Worm (Caenorhabditis elegans) whole organism, L4 larva: ENCODE measurements around the gene srpa-68.

Experiments
- F26F4.8 ChIP-seq: fragments of 200-800 bp; sonication (Bioruptor generic); conservative IDR thresholded peaks from 2 replicates; pipeline ENCODE4 v1.3.6; 2022; ENCODE audit warnings: missing genetic modification characterization, missing compliant biosample characterization
- F37D6.2 ChIP-seq: sonication (generic microtip); optimal IDR thresholded peaks from 2 replicates; lab custom pipeline; 2016; ENCODE audit warnings: mild to moderate bottlenecking, missing genetic modification characterization, missing compliant biosample characterization
- F49E8.2 ChIP-seq: sonication (generic microtip); optimal IDR thresholded peaks from 2 replicates; lab custom pipeline; 2016; ENCODE audit warnings: missing compliant biosample characterization, mild to moderate bottlenecking, missing genetic modification characterization, borderline replicate concordance
- Y105C5A.15 ChIP-seq: fragments of 200-800 bp; sonication (Bioruptor generic); IDR thresholded peaks from 2 replicates; pipeline ENCODE4 v1.3.6; 2022; ENCODE audit warnings: missing genetic modification characterization, missing compliant biosample characterization
- aly-2 ChIP-seq: sonication (generic microtip); optimal IDR thresholded peaks from 2 replicates; lab custom pipeline; 2018; ENCODE audit warnings: missing biosample characterization, missing genetic modification characterization
- arid-1 ChIP-seq: fragments of 200-800 bp; sonication (Bioruptor generic); conservative IDR thresholded peaks from 2 replicates; pipeline ENCODE4 v1.3.6; 2022; ENCODE audit warnings: missing genetic modification reagents, missing genetic modification characterization, missing compliant biosample characterization
- ceh-20 ChIP-seq: fragments of 200-800 bp; sonication (Bioruptor generic); IDR thresholded peaks from 2 replicates; pipeline ENCODE4 v1.3.6; 2022; ENCODE audit warnings: missing genetic modification reagents, missing genetic modification characterization, missing compliant biosample characterization
- ceh-28 ChIP-seq: fragments of 150-350 bp; optimal IDR thresholded peaks from 2 replicates; lab custom pipeline; 2014; ENCODE audit warnings: missing biosample characterization, missing genetic modification reagents, missing genetic modification characterization
- ceh-44 ChIP-seq: fragments of 200-800 bp; sonication (Bioruptor generic); IDR thresholded peaks from 2 replicates; pipeline ENCODE4 v1.3.6; 2022; ENCODE audit warnings: missing genetic modification reagents, missing genetic modification characterization, missing compliant biosample characterization
- ceh-62 ChIP-seq: sonication (generic microtip); optimal IDR thresholded peaks from 2 replicates; lab custom pipeline; 2017; ENCODE audit warnings: missing biosample characterization, missing genetic modification characterization
- ctbp-1 ChIP-seq: fragments of 200-800 bp; sonication (Bioruptor generic); IDR thresholded peaks from 2 replicates; pipeline ENCODE4 v1.3.6; 2022; ENCODE audit warnings: missing genetic modification reagents, missing genetic modification characterization, missing compliant biosample characterization
- daf-12 ChIP-seq: fragments of 150-350 bp; optimal IDR thresholded peaks from 2 replicates; lab custom pipeline; 2014; ENCODE audit warnings: missing biosample characterization, missing genetic modification reagents, missing genetic modification characterization
- daf-19 ChIP-seq: fragments of 200-800 bp; sonication (Bioruptor generic); conservative IDR thresholded peaks from 2 replicates; pipeline ENCODE4 v1.3.6; 2022; ENCODE audit warnings: missing genetic modification characterization, missing compliant biosample characterization
- daf-8 ChIP-seq: fragments of 200-800 bp; sonication (Bioruptor generic); IDR thresholded peaks from 2 replicates; pipeline ENCODE4 v1.3.6; 2022; ENCODE audit warnings: missing genetic modification characterization, missing compliant biosample characterization
- dmd-6 ChIP-seq: fragments of 200-800 bp; sonication (Bioruptor generic); IDR thresholded peaks from 2 replicates; pipeline ENCODE4 v1.3.6; 2022; ENCODE audit warnings: missing genetic modification reagents, missing genetic modification characterization, missing compliant biosample characterization
- dmd-8 ChIP-seq: fragments of 200-800 bp; sonication (Bioruptor generic); IDR thresholded peaks from 2 replicates; pipeline ENCODE4 v1.3.6; 2022; ENCODE audit warnings: missing genetic modification characterization, missing compliant biosample characterization
- dmd-9 ChIP-seq: fragments of 200-800 bp; sonication (Bioruptor generic); IDR thresholded peaks from 2 replicates; pipeline ENCODE4 v1.3.6; 2022; ENCODE audit warnings: missing genetic modification reagents, missing genetic modification characterization, missing compliant biosample characterization
- dpl-1 ChIP-seq: fragments of 150-350 bp; optimal IDR thresholded peaks from 2 replicates; lab custom pipeline; 2014; ENCODE audit warnings: missing biosample characterization, missing genetic modification reagents, missing genetic modification characterization
- dve-1 ChIP-seq: sonication (generic microtip); optimal IDR thresholded peaks from 2 replicates; lab custom pipeline; 2017; ENCODE audit warnings: antibody characterized with exemption, mild to moderate bottlenecking, missing genetic modification characterization, missing compliant biosample characterization; ENCODE audit not compliant: insufficient read depth
- fos-1 ChIP-seq: fragments of 150-350 bp; optimal IDR thresholded peaks from 2 replicates; lab custom pipeline; 2014; ENCODE audit warnings: missing biosample characterization, missing genetic modification characterization
- gei-8 ChIP-seq: fragments of 200-800 bp; sonication (Bioruptor generic); optimal IDR thresholded peaks from 2 replicates; lab custom pipeline; 2018; ENCODE audit warnings: mild to moderate bottlenecking, missing genetic modification characterization, missing compliant biosample characterization
- hlh-11 ChIP-seq: fragments of 200-800 bp; sonication (Bioruptor generic); optimal IDR thresholded peaks from 2 replicates; lab custom pipeline; 2018; ENCODE audit warnings: mild to moderate bottlenecking, missing genetic modification characterization, missing compliant biosample characterization
- hlh-30 ChIP-seq: sonication (generic microtip); optimal IDR thresholded peaks from 2 replicates; lab custom pipeline; 2017; ENCODE audit warnings: antibody characterized with exemption, mild to moderate bottlenecking, missing genetic modification characterization, missing compliant biosample characterization; ENCODE audit not compliant: insufficient read depth
- hmg-1.1 ChIP-seq: fragments of 200-800 bp; sonication (Bioruptor generic); IDR thresholded peaks from 2 replicates; pipeline ENCODE4 v1.3.6; 2022; ENCODE audit warnings: missing genetic modification reagents, missing genetic modification characterization, missing compliant biosample characterization
- jun-1 ChIP-seq: fragments of 150-350 bp; optimal IDR thresholded peaks from 2 replicates; lab custom pipeline; 2014; ENCODE audit warnings: missing biosample characterization, missing genetic modification reagents, missing genetic modification characterization
- lin-1 ChIP-seq: fragments of 200-800 bp; sonication (Bioruptor generic); IDR thresholded peaks from 2 replicates; pipeline ENCODE4 v1.3.6; 2022; ENCODE audit warnings: missing genetic modification reagents, missing genetic modification characterization, missing compliant biosample characterization
- lin-13 ChIP-seq: fragments of 150-350 bp; optimal IDR thresholded peaks from 2 replicates; lab custom pipeline; 2014; ENCODE audit warnings: missing biosample characterization, missing genetic modification reagents, missing genetic modification characterization
- lin-38 ChIP-seq: fragments of 200-800 bp; sonication (Bioruptor generic); IDR thresholded peaks from 2 replicates; pipeline ENCODE4 v1.3.6; 2022; ENCODE audit warnings: missing genetic modification reagents, missing genetic modification characterization, missing compliant biosample characterization
- lin-39 ChIP-seq: fragments of 150-350 bp; optimal IDR thresholded peaks from 2 replicates; lab custom pipeline; 2014; ENCODE audit warnings: missing biosample characterization, missing genetic modification reagents, missing genetic modification characterization
- madf-9 ChIP-seq: fragments of 200-800 bp; sonication (Bioruptor generic); conservative IDR thresholded peaks from 2 replicates; pipeline ENCODE4 v1.3.6; 2022; ENCODE audit warnings: missing genetic modification reagents, missing genetic modification characterization, missing compliant biosample characterization
- mdt-29 ChIP-seq: fragments of 200-800 bp; sonication (Bioruptor generic); IDR thresholded peaks from 2 replicates; pipeline ENCODE4 v1.3.6; 2022; ENCODE audit warnings: missing genetic modification reagents, missing genetic modification characterization, missing compliant biosample characterization
- mep-1 ChIP-seq: fragments of 150-350 bp; sonication (generic microtip); optimal IDR thresholded peaks from 3 replicates; lab custom pipeline; 2014; ENCODE audit warnings: missing biosample characterization, missing genetic modification characterization
- mes-2 ChIP-seq: sonication (generic microtip); optimal IDR thresholded peaks from 2 replicates; lab custom pipeline; 2016; ENCODE audit warnings: missing genotype, mild to moderate bottlenecking, missing genetic modification characterization, missing compliant biosample characterization; ENCODE audit not compliant: poor library complexity, severe bottlenecking
- nhr-11 ChIP-seq: fragments of 150-350 bp; optimal IDR thresholded peaks from 2 replicates; lab custom pipeline; 2014; ENCODE audit warnings: missing biosample characterization, missing genetic modification characterization
- nhr-111 ChIP-seq: fragments of 200-800 bp; sonication (Bioruptor generic); optimal IDR thresholded peaks from 2 replicates; lab custom pipeline; 2018; ENCODE audit warnings: mild to moderate bottlenecking, missing genetic modification characterization, missing compliant biosample characterization
- nhr-25 ChIP-seq: sonication (generic microtip); optimal IDR thresholded peaks from 2 replicates; lab custom pipeline; 2017; ENCODE audit warnings: missing genetic modification characterization, mild to moderate bottlenecking, missing compliant biosample characterization, antibody characterized with exemption, moderate library complexity, borderline replicate concordance; ENCODE audit not compliant: insufficient read depth
- nhr-42 ChIP-seq: fragments of 200-800 bp; sonication (Bioruptor generic); IDR thresholded peaks from 2 replicates; pipeline ENCODE4 v1.3.6; 2022; ENCODE audit warnings: missing genetic modification characterization, missing compliant biosample characterization
- nhr-48 ChIP-seq: sonication (generic microtip); optimal IDR thresholded peaks from 2 replicates; lab custom pipeline; 2016; ENCODE audit warnings: mild to moderate bottlenecking, missing genetic modification characterization, missing compliant biosample characterization
- nhr-77 ChIP-seq: fragments of 150-350 bp; optimal IDR thresholded peaks from 2 replicates; lab custom pipeline; 2014; ENCODE audit warnings: missing biosample characterization, missing genetic modification characterization
- pha-4 ChIP-seq, 2 experiments: fragments of 150-350 bp in 1 of 2; fragments of 200-800 bp in 1 of 2; sonication (Bioruptor generic) in 1 of 2; IDR thresholded peaks in 1 of 2; optimal IDR thresholded peaks in 1 of 2; 2 replicates each; pipeline versions ENCODE4 v1.3.6 to Lab custom; 2014 to 2022; ENCODE audit warnings: missing genetic modification characterization in 2 of 2, missing genetic modification reagents in 2 of 2, missing biosample characterization in 1 of 2, missing compliant biosample characterization in 1 of 2
- pqm-1 ChIP-seq: sonication (generic microtip); optimal IDR thresholded peaks from 2 replicates; lab custom pipeline; 2017; ENCODE audit warnings: missing biosample characterization, missing genetic modification characterization
- rbr-2 ChIP-seq: sonication (generic microtip); optimal IDR thresholded peaks from 2 replicates; lab custom pipeline; 2016; ENCODE audit warnings: missing genotype, missing genetic modification characterization, missing compliant biosample characterization
- sdz-12 ChIP-seq: fragments of 200-800 bp; sonication (Bioruptor generic); optimal IDR thresholded peaks from 2 replicates; lab custom pipeline; 2018; ENCODE audit warnings: mild to moderate bottlenecking, missing genetic modification characterization, missing compliant biosample characterization
- set-16 ChIP-seq: fragments of 200-800 bp; sonication (Bioruptor generic); IDR thresholded peaks from 2 replicates; pipeline ENCODE4 v1.3.6; 2022; ENCODE audit warnings: missing genetic modification reagents, missing genetic modification characterization, missing compliant biosample characterization
- skn-1 ChIP-seq: fragments of 150-350 bp; optimal IDR thresholded peaks from 2 replicates; lab custom pipeline; 2014; ENCODE audit warnings: missing biosample characterization, missing genetic modification characterization
- snpc-4 ChIP-seq: fragments of 150-350 bp; optimal IDR thresholded peaks from 2 replicates; lab custom pipeline; 2014; ENCODE audit warnings: missing biosample characterization, missing genetic modification characterization
- unc-130 ChIP-seq: sonication (generic microtip); optimal IDR thresholded peaks from 2 replicates; lab custom pipeline; 2016; ENCODE audit warnings: missing genetic modification reagents, missing genetic modification characterization, missing compliant biosample characterization
- unc-39 ChIP-seq: sonication (generic microtip); optimal IDR thresholded peaks from 2 replicates; lab custom pipeline; 2017; ENCODE audit warnings: missing biosample characterization, missing genetic modification characterization
- vab-7 ChIP-seq: fragments of 200-800 bp; sonication (Bioruptor generic); IDR thresholded peaks from 2 replicates; pipeline ENCODE4 v1.3.6; 2022; ENCODE audit warnings: missing genetic modification reagents, missing genetic modification characterization, missing compliant biosample characterization
- zfp-3 ChIP-seq: fragments of 200-800 bp; sonication (Bioruptor generic); conservative IDR thresholded peaks from 2 replicates; pipeline ENCODE4 v1.3.6; 2022; ENCODE audit warnings: missing genetic modification reagents, missing genetic modification characterization, missing compliant biosample characterization
- zip-11 ChIP-seq: fragments of 200-800 bp; sonication (Bioruptor generic); IDR thresholded peaks from 2 replicates; pipeline ENCODE4 v1.3.6; 2022; ENCODE audit warnings: missing genetic modification characterization, missing compliant biosample characterization

srpa-68 gene

ce11 chrV:12300166-12300565, 8.7 kb upstream of the srpa-68 start (continued):
- TF ChIP-seq daf-12 (tag; lab: Kevin White, UChicago) (no peak), jun-1 (tag; lab: Kevin White, UChicago) (peak; percentile 49), lin-1 (GFP tag; lab: Robert Waterston, UW) (no peak), zip-11 (GFP tag; lab: Robert Waterston, UW) (no peak), nhr-48 (peak; percentile 36), zfp-3 (GFP tag; lab: Robert Waterston, UW) (no peak), skn-1 (tag; lab: Kevin White, UChicago) (no peak), ctbp-1 (no peak), mes-2 (peak; percentile 65), dpl-1 (peak; percentile 30), nhr-11 (no peak), ceh-62 (tag; lab: Kevin White, UChicago) (no peak), ceh-28 (tag; lab: Kevin White, UChicago) (no peak), arid-1 (GFP tag; lab: Robert Waterston, UW) (0 out of 2 replicates have a peak, but pooled peaks have one; percentile 31), nhr-111 (no peak), ceh-44 (GFP tag; lab: Robert Waterston, UW) (no peak), set-16 (GFP tag; lab: Robert Waterston, UW) (no peak), F49E8.2 (tag; lab: Kevin White, UChicago) (no peak), fos-1 (tag; lab: Kevin White, UChicago) (no peak), lin-13 (no peak), sdz-12 (no peak), pqm-1 (tag; lab: Kevin White, UChicago) (peak; percentile 32), F37D6.2 (tag; lab: Kevin White, UChicago) (no peak), hmg-1.1 (peak; percentile 67), vab-7 (GFP tag; lab: Robert Waterston, UW) (no peak), mep-1 (peak; percentile 80), daf-8 (no peak), nhr-25 (tag; lab: Kevin White, UChicago) (no peak), dmd-8 (no peak), gei-8 (GFP tag; lab: Kevin White, UChicago) (no peak), ceh-20 (peak; percentile 48; the same call in 1 of the 2 replicates), Y105C5A.15 (no peak), aly-2 (tag; lab: Kevin White, UChicago) (no peak), pha-4 (GFP tag; IDR thresholded peaks at IDR 0.05; lab: Robert Waterston, UW) (no peak), pha-4 (tag; optimal IDR thresholded peaks at IDR 0.05; lab: Kevin White, UChicago) (peak; percentile 55), snpc-4 (tag; lab: Kevin White, UChicago) (no peak), F26F4.8 (GFP tag; lab: Robert Waterston, UW) (no peak), unc-39 (tag; lab: Kevin White, UChicago) (no peak), hlh-30 (tag; lab: Kevin White, UChicago) (peak; percentile 94), madf-9 (GFP tag; lab: Robert Waterston, UW) (no peak), unc-130 (GFP tag; lab: Kevin White, UChicago) (no peak), lin-39 (tag; lab: Kevin White, UChicago) (no peak), dmd-6 (peak; percentile 68), dmd-9 (GFP tag; lab: Robert Waterston, UW) (no peak), mdt-29 (GFP tag; lab: Robert Waterston, UW) (no peak), daf-19 (0 out of 2 replicates have a peak, but pooled peaks have one; percentile 10), lin-38 (GFP tag; lab: Robert Waterston, UW) (0 out of 2 replicates have a peak, but pooled peaks have one; percentile 6), hlh-11 (tag; lab: Kevin White, UChicago) (peak; percentile 84), nhr-42 (GFP tag; lab: Robert Waterston, UW) (no peak), rbr-2 (peak; percentile 26), nhr-77 (peak; percentile 32), dve-1 (peak; percentile 87)
